Fruit fly (Drosophila melanogaster): ENCODE results near the gene CG34448.
A peak's percentile ranks its signal among the peaks of the same experiment; 100 is the strongest.

The CG34448 gene

dm6 chr2L:2420490-2420889 is 2.7 kb upstream of the CG34448 start, which contains the start of gene CG9886 (continued):
- TF ChIP-seq pan (optimal IDR thresholded peaks at IDR 0.05), result no peak
- TF ChIP-seq pan (GFP tag; optimal IDR thresholded peaks at IDR 0.05 in 1 of 2, IDR thresholded peaks at IDR 0.05 in 1 of 2), result peak in 1 of 2 experiments; percentile 78
- 0 out of 2 replicates have a peak, but pooled peaks have one; percentile 24 for TF ChIP-seq ranshi (GFP tag; IDR thresholded peaks at IDR 0.05)
- TF ChIP-seq CG8089 (GFP tag; optimal IDR thresholded peaks at IDR 0.05), result no peak
- peak; percentile 50 for TF ChIP-seq CG10366 (GFP tag; IDR thresholded peaks at IDR 0.05)
- peak; percentile 10 for TF ChIP-seq exex (tag; optimal IDR thresholded peaks at IDR 0.05)
- no peak for TF ChIP-seq pita (GFP tag; optimal IDR thresholded peaks at IDR 0.05)
- peak; percentile 60 for TF ChIP-seq gfzf (GFP tag; optimal IDR thresholded peaks at IDR 0.05)
- peak; percentile 83 for TF ChIP-seq phol (tag; optimal IDR thresholded peaks at IDR 0.05)
- peak; percentile 49 for TF ChIP-seq B-H2 (GFP tag; optimal IDR thresholded peaks at IDR 0.05)
- peak; percentile 29 for TF ChIP-seq CG13123 (GFP tag; optimal IDR thresholded peaks at IDR 0.05)
- TF ChIP-seq CG1529 (GFP tag; optimal IDR thresholded peaks at IDR 0.05), result peak; percentile 18
- peak; percentile 64 for TF ChIP-seq gcm (GFP tag; optimal IDR thresholded peaks at IDR 0.05)
- peak; percentile 34 for TF ChIP-seq Bteb2 (GFP tag; optimal IDR thresholded peaks at IDR 0.05)
- TF ChIP-seq PHDP (tag; optimal IDR thresholded peaks at IDR 0.05), result peak; percentile 83
- 0 out of 2 replicates have a peak, but pooled peaks have one; percentile 15 for TF ChIP-seq CG11247 (GFP tag; IDR thresholded peaks at IDR 0.05)
- TF ChIP-seq tgo (GFP tag; IDR thresholded peaks at IDR 0.05), result peak; percentile 54; the same call in 1 of the 3 replicates
- TF ChIP-seq NC2α (GFP tag; optimal IDR thresholded peaks at IDR 0.05), result peak; percentile 3
- TF ChIP-seq CG7839 (tag; optimal IDR thresholded peaks at IDR 0.05), result peak; percentile 73
- peak; percentile 26; the same call in 1 of the 3 replicates for TF ChIP-seq knrl (GFP tag; IDR thresholded peaks at IDR 0.05; ENCODE audit: partially characterized antibody)
- TF ChIP-seq Pdp1 (GFP tag; optimal IDR thresholded peaks at IDR 0.05), result peak in 1 of 2 experiments; percentile 76
- 0 out of 3 replicates have a peak, but pooled peaks have one; percentile 63 for TF ChIP-seq CG11695 (GFP tag; IDR thresholded peaks at IDR 0.05)
- no peak for TF ChIP-seq CG8944 (GFP tag; optimal IDR thresholded peaks at IDR 0.05)
- TF ChIP-seq CG12942 (GFP tag; optimal IDR thresholded peaks at IDR 0.05), result peak; percentile 28
- peak; percentile 64 for TF ChIP-seq CG2120 (GFP tag; optimal IDR thresholded peaks at IDR 0.05)
- no peak for TF ChIP-seq chn (GFP tag; optimal IDR thresholded peaks at IDR 0.05)
- TF ChIP-seq CoRest (tag; optimal IDR thresholded peaks at IDR 0.05), result peak; percentile 82
- peak; percentile 84 for TF ChIP-seq nmo (GFP tag; optimal IDR thresholded peaks at IDR 0.05)
- TF ChIP-seq CG9932 (GFP tag; IDR thresholded peaks at IDR 0.05), result peak; percentile 61; the same call in 1 of the 2 replicates
- TF ChIP-seq org-1 (GFP tag; optimal IDR thresholded peaks at IDR 0.05), result peak; percentile 23
- peak; percentile 11 for TF ChIP-seq pum (GFP tag; optimal IDR thresholded peaks at IDR 0.05)
- TF ChIP-seq CG9876 (GFP tag; optimal IDR thresholded peaks at IDR 0.05), result no peak
- peak in 1 of 2 experiments; percentile 12 for TF ChIP-seq crp (GFP tag; optimal IDR thresholded peaks at IDR 0.05)
- peak; percentile 57 for TF ChIP-seq CG33557 (GFP tag; optimal IDR thresholded peaks at IDR 0.05)
- peak; percentile 67 for TF ChIP-seq Ssrp (tag; optimal IDR thresholded peaks at IDR 0.05)
- peak; percentile 53 for TF ChIP-seq CG10209 (GFP tag; optimal IDR thresholded peaks at IDR 0.05)
- TF ChIP-seq H2.0 (GFP tag; IDR thresholded peaks at IDR 0.05), result peak; percentile 41; the same call in 1 of the 2 replicates
- peak; percentile 57 for TF ChIP-seq bcd (GFP tag; optimal IDR thresholded peaks at IDR 0.05)
- TF ChIP-seq CG2875 (GFP tag; optimal IDR thresholded peaks at IDR 0.05), result peak; percentile 42
- TF ChIP-seq CG12299 (tag; optimal IDR thresholded peaks at IDR 0.05), result peak; percentile 52
- peak; percentile 24; the same call in 1 of the 2 replicates for TF ChIP-seq CG11696 (GFP tag; IDR thresholded peaks at IDR 0.05)
- peak; percentile 43 for TF ChIP-seq E2f1 (GFP tag; IDR thresholded peaks at IDR 0.05)
- TF ChIP-seq CG10654 (GFP tag; optimal IDR thresholded peaks at IDR 0.05), result peak; percentile 41
- peak; percentile 22 for TF ChIP-seq CG7928 (GFP tag; optimal IDR thresholded peaks at IDR 0.05)
- TF ChIP-seq Deaf1 (tag; optimal IDR thresholded peaks at IDR 0.05), result peak; percentile 44
- TF ChIP-seq CG13894 (tag; optimal IDR thresholded peaks at IDR 0.05), result no peak
- peak; percentile 56 for TF ChIP-seq CG13296 (GFP tag; optimal IDR thresholded peaks at IDR 0.05)
- TF ChIP-seq sens-2 (GFP tag; IDR thresholded peaks at IDR 0.05), result no peak
- peak; percentile 74 for TF ChIP-seq CG18262 (tag; optimal IDR thresholded peaks at IDR 0.05)
